Fruit fly (Drosophila melanogaster) whole organism, wandering third instar larva: ENCODE results near the gene ATPsyngamma.

ENCODE experiments used
- Abd-B ChIP-seq: fragments of >200 bp; optimal IDR thresholded peaks from 2 replicates; lab custom pipeline; 2017; ENCODE audit warnings: missing biosample characterization, missing genetic modification characterization
- CG32264 ChIP-seq: fragments of 200-800 bp; sonication (Bioruptor generic); optimal IDR thresholded peaks from 2 replicates; lab custom pipeline; 2016; ENCODE audit warnings: missing biosample characterization, missing genetic modification characterization
- CG9705 ChIP-seq: fragments of 200-800 bp; sonication (Bioruptor generic); optimal IDR thresholded peaks from 2 replicates; lab custom pipeline; 2018; ENCODE audit warnings: missing biosample characterization, mild to moderate bottlenecking, missing genetic modification characterization
- CrebA ChIP-seq: fragments of 200-800 bp; sonication (Bioruptor generic); optimal IDR thresholded peaks from 2 replicates; lab custom pipeline; 2016; ENCODE audit warnings: missing biosample characterization, mild to moderate bottlenecking, missing genetic modification characterization, borderline replicate concordance
- Dfd ChIP-seq: fragments of >200 bp; optimal IDR thresholded peaks from 2 replicates; lab custom pipeline; 2017; ENCODE audit warnings: missing biosample characterization, missing genetic modification characterization
- Dif ChIP-seq: fragments of 200-275, 200-300 bp; sonication (Bioruptor generic); optimal IDR thresholded peaks from 2 replicates; lab custom pipeline; 2018; ENCODE audit warnings: missing biosample characterization, missing genetic modification characterization; ENCODE audit not compliant: partially characterized antibody
- GATAd ChIP-seq: sonication (Bioruptor generic); optimal IDR thresholded peaks from 2 replicates; lab custom pipeline; 2016; ENCODE audit warnings: missing biosample characterization, missing genetic modification characterization
- HLH106 ChIP-seq: fragments of 200-800 bp; optimal IDR thresholded peaks from 3 replicates; lab custom pipeline; 2019; ENCODE audit warnings: missing biosample characterization, mild to moderate bottlenecking, missing genetic modification characterization, moderate library complexity
- Hnf4 ChIP-seq: fragments of 200-800 bp; sonication (Bioruptor generic); optimal IDR thresholded peaks from 2 replicates; lab custom pipeline; 2016; ENCODE audit warnings: missing biosample characterization, mild to moderate bottlenecking, missing genetic modification characterization
- Hr78 ChIP-seq: fragments of >200 bp; optimal IDR thresholded peaks from 2 replicates; lab custom pipeline; 2017; ENCODE audit warnings: missing biosample characterization, missing genetic modification characterization
- Hr83 ChIP-seq: fragments of 200-300 bp; sonication (Bioruptor generic); optimal IDR thresholded peaks from 2 replicates; lab custom pipeline; 2016; ENCODE audit warnings: missing biosample characterization, mild to moderate bottlenecking, missing genetic modification characterization, moderate library complexity; ENCODE audit not compliant: poor library complexity, severe bottlenecking
- Jra ChIP-seq: sonication (Bioruptor generic); optimal IDR thresholded peaks from 2 replicates; lab custom pipeline; 2016; ENCODE audit warnings: missing biosample characterization, missing genetic modification characterization
- Mio ChIP-seq: sonication (Bioruptor generic); optimal IDR thresholded peaks from 2 replicates; lab custom pipeline; 2016; ENCODE audit warnings: missing biosample characterization, missing genetic modification characterization
- Myc ChIP-seq: fragments of >200 bp; optimal IDR thresholded peaks from 2 replicates; lab custom pipeline; 2017
- N ChIP-seq: fragments of >200 bp; optimal IDR thresholded peaks from 2 replicates; lab custom pipeline; 2018; ENCODE audit warnings: missing biosample characterization, missing external identifiers, missing genetic modification characterization
- OdsH ChIP-seq: fragments of 200-800 bp; sonication (Bioruptor generic); optimal IDR thresholded peaks from 2 replicates; lab custom pipeline; 2016; ENCODE audit warnings: missing biosample characterization, mild to moderate bottlenecking, missing genetic modification characterization
- Rel ChIP-seq, 2 experiments: fragments of 200-800 bp; sonication (Bioruptor generic) in 1 of 2; optimal IDR thresholded peaks; 2 replicates in 1 of 2; 3 replicates in 1 of 2; lab custom pipeline; 2016 to 2019; ENCODE audit warnings: mild to moderate bottlenecking in 2 of 2, missing biosample characterization in 2 of 2, missing genetic modification characterization in 2 of 2, moderate library complexity in 1 of 2
- Sp1 ChIP-seq: fragments of 200-800 bp; sonication (Bioruptor generic); optimal IDR thresholded peaks from 3 replicates; lab custom pipeline; 2019; ENCODE audit warnings: missing biosample characterization, mild to moderate bottlenecking, missing genetic modification characterization, moderate library complexity
- Vsx2 ChIP-seq: fragments of 200-300, 225-300 bp; sonication (Bioruptor generic); optimal IDR thresholded peaks from 2 replicates; lab custom pipeline; 2018; ENCODE audit warnings: missing biosample characterization, missing genetic modification characterization; ENCODE audit not compliant: partially characterized antibody
- br ChIP-seq: fragments of 200-800 bp; sonication (Bioruptor generic); optimal IDR thresholded peaks from 2 replicates; lab custom pipeline; 2016; ENCODE audit warnings: missing biosample characterization, missing genetic modification characterization
- brk ChIP-seq: fragments of 200-800 bp; sonication (Bioruptor generic); optimal IDR thresholded peaks from 2 replicates; lab custom pipeline; 2016; ENCODE audit warnings: missing biosample characterization, mild to moderate bottlenecking, missing genetic modification characterization
- dl ChIP-seq, 2 experiments: fragments of 175-275, 200-275 bp in 1 of 2; fragments of 200-275 bp in 1 of 2; sonication (Bioruptor generic); optimal IDR thresholded peaks; lab custom pipeline; 2018; ENCODE audit warnings: mild to moderate bottlenecking in 2 of 2, missing biosample characterization in 2 of 2, missing genetic modification characterization in 2 of 2, moderate library complexity in 2 of 2; ENCODE audit not compliant: partially characterized antibody in 2 of 2, insufficient read depth in 1 of 2
- dmrt93B ChIP-seq: fragments of 200-800 bp; sonication (Bioruptor generic); optimal IDR thresholded peaks from 2 replicates; lab custom pipeline; 2018; ENCODE audit warnings: missing biosample characterization, mild to moderate bottlenecking, missing genetic modification characterization
- dsf ChIP-seq: sonication (Bioruptor generic); optimal IDR thresholded peaks from 2 replicates; lab custom pipeline; 2016; ENCODE audit warnings: missing biosample characterization, missing genetic modification characterization, borderline replicate concordance
- ey ChIP-seq: fragments of 200-800 bp; sonication (Bioruptor generic); optimal IDR thresholded peaks from 2 replicates; lab custom pipeline; 2016; ENCODE audit warnings: missing biosample characterization, missing genetic modification characterization
- foxo ChIP-seq, 2 experiments: fragments of 200-800 bp; sonication (Bioruptor generic); optimal IDR thresholded peaks; 2 replicates in 1 of 2; 3 replicates in 1 of 2; lab custom pipeline; 2016 to 2017; ENCODE audit warnings: missing biosample characterization in 2 of 2, missing genetic modification characterization in 2 of 2
- fru ChIP-seq: fragments of 200-800 bp; sonication (Bioruptor generic); optimal IDR thresholded peaks from 3 replicates; lab custom pipeline; 2016; ENCODE audit warnings: missing biosample characterization, mild to moderate bottlenecking, missing genetic modification characterization
- h ChIP-seq: fragments of 200-800 bp; sonication (Bioruptor generic); optimal IDR thresholded peaks from 3 replicates; lab custom pipeline; 2016; ENCODE audit warnings: missing biosample characterization, mild to moderate bottlenecking, missing genetic modification characterization
- jim ChIP-seq: fragments of 175-275, 200-325 bp; sonication (Bioruptor generic); optimal IDR thresholded peaks from 2 replicates; lab custom pipeline; 2016; ENCODE audit warnings: missing biosample characterization, mild to moderate bottlenecking, missing genetic modification characterization
- lola ChIP-seq: fragments of >200 bp; optimal IDR thresholded peaks from 2 replicates; lab custom pipeline; 2017; ENCODE audit warnings: missing biosample characterization, missing genetic modification characterization
- pan ChIP-seq: fragments of >200 bp; optimal IDR thresholded peaks from 2 replicates; lab custom pipeline; 2017
- psq ChIP-seq: fragments of 200-800 bp; sonication (Bioruptor generic); optimal IDR thresholded peaks from 3 replicates; lab custom pipeline; 2017; ENCODE audit warnings: missing biosample characterization, mild to moderate bottlenecking, missing genetic modification characterization, moderate library complexity
- rgr ChIP-seq: fragments of 200-800 bp; sonication (Bioruptor generic); optimal IDR thresholded peaks from 3 replicates; lab custom pipeline; 2016; ENCODE audit warnings: missing biosample characterization, mild to moderate bottlenecking, missing genetic modification characterization
- sage ChIP-seq: fragments of 200-800 bp; sonication (Bioruptor generic); optimal IDR thresholded peaks from 2 replicates; lab custom pipeline; 2016; ENCODE audit warnings: missing biosample characterization, mild to moderate bottlenecking, missing genetic modification characterization
- sv ChIP-seq: fragments of 200-800 bp; sonication (Bioruptor generic); optimal IDR thresholded peaks from 3 replicates; lab custom pipeline; 2016; ENCODE audit warnings: missing biosample characterization, missing genetic modification characterization
- tai ChIP-seq: sonication (Bioruptor generic); optimal IDR thresholded peaks from 2 replicates; lab custom pipeline; 2016; ENCODE audit warnings: missing biosample characterization, missing genetic modification characterization
- usp ChIP-seq: fragments of >200 bp; optimal IDR thresholded peaks from 2 replicates; lab custom pipeline; 2017; ENCODE audit warnings: missing biosample characterization, missing genetic modification characterization
- woc ChIP-seq: sonication (Bioruptor generic); optimal IDR thresholded peaks from 2 replicates; lab custom pipeline; 2016; ENCODE audit warnings: missing biosample characterization, mild to moderate bottlenecking, missing genetic modification characterization

ATPsyngamma gene

dm6 chr3R:29772795-29773331 lies 23.9 kb upstream of the ATPsyngamma start:
- TF ChIP-seq Dfd (GFP tag; lab: Kevin White, UChicago) = no peak
- no peak for TF ChIP-seq tai (GFP tag; lab: Kevin White, UChicago)
- no peak for TF ChIP-seq pan (lab: Kevin White, UChicago)
- TF ChIP-seq jim = peak; percentile 79
- TF ChIP-seq Hnf4 (GFP tag; lab: Kevin White, UChicago) = peak; percentile 43
- peak; percentile 83 for TF ChIP-seq h (GFP tag; lab: Kevin White, UChicago)
- TF ChIP-seq sv (GFP tag; lab: Kevin White, UChicago) = no peak
- TF ChIP-seq Mio (GFP tag; lab: Kevin White, UChicago) = no peak
- TF ChIP-seq br (GFP tag; lab: Kevin White, UChicago) = no peak
- no peak for TF ChIP-seq sage (GFP tag; lab: Kevin White, UChicago)
- TF ChIP-seq foxo (GFP tag; optimal IDR thresholded peaks at IDR 0.05; lab: Kevin White, UChicago) = peak in 1 of 2 experiments; percentile 10
- peak; percentile 94 for TF ChIP-seq Dif
- TF ChIP-seq CG32264 (GFP tag; lab: Kevin White, UChicago) = no peak
- TF ChIP-seq dsf = no peak
- TF ChIP-seq Hr83 (GFP tag; lab: Kevin White, UChicago) = peak; percentile 63
- TF ChIP-seq Hr78 (GFP tag; lab: Kevin White, UChicago) = no peak
- TF ChIP-seq CrebA (GFP tag; lab: Kevin White, UChicago) = peak; percentile 10
- peak; percentile 34 to 87 for TF ChIP-seq dl (GFP tag; optimal IDR thresholded peaks at IDR 0.05; lab: Kevin White, UChicago; ENCODE audit: insufficient read depth in 1 of 2, partially characterized antibody in 2 of 2)
- TF ChIP-seq Sp1 = peak; percentile 56
- peak; percentile 53 for TF ChIP-seq OdsH (GFP tag; lab: Kevin White, UChicago)
- no peak for TF ChIP-seq ey
- no peak for TF ChIP-seq lola (GFP tag; lab: Kevin White, UChicago)
- no peak for TF ChIP-seq Jra (GFP tag; lab: Kevin White, UChicago)
- no peak for TF ChIP-seq HLH106 (tag; lab: Kevin White, UChicago)
- no peak for TF ChIP-seq CG9705 (GFP tag; lab: Kevin White, UChicago)
- TF ChIP-seq rgr (GFP tag; lab: Kevin White, UChicago) = peak; percentile 20
- TF ChIP-seq woc (GFP tag; lab: Kevin White, UChicago) = no peak
- no peak for TF ChIP-seq GATAd
- TF ChIP-seq N (GFP tag; lab: Kevin White, UChicago) = peak; percentile 26
- peak; percentile 64 for TF ChIP-seq psq (GFP tag; lab: Kevin White, UChicago)
- TF ChIP-seq dmrt93B = no peak
- TF ChIP-seq fru (GFP tag; lab: Kevin White, UChicago) = peak; percentile 14
- peak; percentile 3 for TF ChIP-seq Vsx2 (GFP tag; lab: Kevin White, UChicago)
- TF ChIP-seq Rel (GFP tag; optimal IDR thresholded peaks at IDR 0.05; lab: Kevin White, UChicago) = no peak
- TF ChIP-seq Rel (tag; optimal IDR thresholded peaks at IDR 0.05; lab: Kevin White, UChicago) = peak; percentile 85
- TF ChIP-seq Myc (lab: Kevin White, UChicago) = no peak
- TF ChIP-seq brk (GFP tag; lab: Kevin White, UChicago) = no peak
- TF ChIP-seq Abd-B (GFP tag; lab: Kevin White, UChicago) = no peak
- TF ChIP-seq usp = no peak

dm6 chr3R:29772090-29772794 lies 23.3 kb upstream of the ATPsyngamma start:
- no peak for TF ChIP-seq Jra (GFP tag; lab: Kevin White, UChicago)
- no peak for TF ChIP-seq lola (GFP tag; lab: Kevin White, UChicago)
- peak; percentile 7 for TF ChIP-seq fru (GFP tag; lab: Kevin White, UChicago)
- no peak for TF ChIP-seq Rel (GFP tag; optimal IDR thresholded peaks at IDR 0.05; lab: Kevin White, UChicago)
- TF ChIP-seq Rel (tag; optimal IDR thresholded peaks at IDR 0.05; lab: Kevin White, UChicago) = no peak
- TF ChIP-seq GATAd = no peak
- TF ChIP-seq brk (GFP tag; lab: Kevin White, UChicago) = no peak
- peak; percentile 29 for TF ChIP-seq Myc (lab: Kevin White, UChicago)
- peak; percentile 93 for TF ChIP-seq Dif
- TF ChIP-seq sage (GFP tag; lab: Kevin White, UChicago) = no peak
- TF ChIP-seq tai (GFP tag; lab: Kevin White, UChicago) = peak; percentile 36
- TF ChIP-seq usp = no peak
- peak; percentile 63 for TF ChIP-seq HLH106 (tag; lab: Kevin White, UChicago)
- no peak for TF ChIP-seq OdsH (GFP tag; lab: Kevin White, UChicago)
- TF ChIP-seq sv (GFP tag; lab: Kevin White, UChicago) = no peak
- no peak for TF ChIP-seq Mio (GFP tag; lab: Kevin White, UChicago)
- TF ChIP-seq woc (GFP tag; lab: Kevin White, UChicago) = peak; percentile 72
- peak in 1 of 2 experiments; percentile 27 for TF ChIP-seq foxo (GFP tag; optimal IDR thresholded peaks at IDR 0.05; lab: Kevin White, UChicago)
- no peak for TF ChIP-seq Sp1
- TF ChIP-seq h (GFP tag; lab: Kevin White, UChicago) = no peak
- TF ChIP-seq Abd-B (GFP tag; lab: Kevin White, UChicago) = no peak
- no peak for TF ChIP-seq jim
- TF ChIP-seq dl (GFP tag; optimal IDR thresholded peaks at IDR 0.05; lab: Kevin White, UChicago; ENCODE audit: insufficient read depth in 1 of 2, partially characterized antibody in 2 of 2) = peak; percentile 91 to 92
- TF ChIP-seq Hr83 (GFP tag; lab: Kevin White, UChicago) = peak; percentile 55
- no peak for TF ChIP-seq Hr78 (GFP tag; lab: Kevin White, UChicago)
- no peak for TF ChIP-seq N (GFP tag; lab: Kevin White, UChicago)
- TF ChIP-seq CG32264 (GFP tag; lab: Kevin White, UChicago) = no peak
- TF ChIP-seq Dfd (GFP tag; lab: Kevin White, UChicago) = no peak
- no peak for TF ChIP-seq CrebA (GFP tag; lab: Kevin White, UChicago)
- no peak for TF ChIP-seq rgr (GFP tag; lab: Kevin White, UChicago)
- TF ChIP-seq pan (lab: Kevin White, UChicago) = no peak
- peak; percentile 47 for TF ChIP-seq CG9705 (GFP tag; lab: Kevin White, UChicago)
- peak; percentile 32 for TF ChIP-seq Vsx2 (GFP tag; lab: Kevin White, UChicago)
- peak; percentile 70 for TF ChIP-seq dmrt93B
- TF ChIP-seq br (GFP tag; lab: Kevin White, UChicago) = peak; percentile 2
- TF ChIP-seq dsf = no peak
- no peak for TF ChIP-seq ey
- peak; percentile 94 for TF ChIP-seq psq (GFP tag; lab: Kevin White, UChicago)
- no peak for TF ChIP-seq Hnf4 (GFP tag; lab: Kevin White, UChicago)
